Fruit fly (Drosophila melanogaster): ENCODE results near the gene loh.

DNA sequence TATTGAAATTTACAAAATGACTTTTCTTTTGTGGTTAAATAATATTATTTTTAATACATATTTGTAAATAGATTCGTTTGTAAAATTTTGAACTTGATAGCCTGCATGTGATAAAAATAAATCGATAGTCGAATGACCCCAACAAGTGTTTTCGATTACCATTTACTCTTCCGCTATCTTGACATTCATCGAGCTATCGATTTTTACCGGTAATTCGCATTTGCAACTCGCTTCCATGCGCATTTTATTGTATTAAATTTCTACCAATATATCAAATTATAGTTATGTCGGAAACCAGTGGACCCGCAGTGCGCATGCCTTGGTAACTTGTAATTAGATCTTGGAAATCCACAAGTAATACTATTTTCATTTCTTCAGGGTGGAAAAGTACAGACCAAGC is 23.4 kb upstream of the loh start, which contains the start of gene RfC3:
- no peak for TF ChIP-seq CG12219 (GFP tag; optimal IDR thresholded peaks at IDR 0.05)
- no peak for TF ChIP-seq ara (GFP tag; IDR thresholded peaks at IDR 0.05)
- no peak for TF ChIP-seq org-1 (GFP tag; optimal IDR thresholded peaks at IDR 0.05)
- no peak for TF ChIP-seq CG6854 (GFP tag; optimal IDR thresholded peaks at IDR 0.05)
- no peak for TF ChIP-seq gce (GFP tag; IDR thresholded peaks at IDR 0.05)
- TF ChIP-seq ems (GFP tag; optimal IDR thresholded peaks at IDR 0.05), result no peak
- TF ChIP-seq CG13775 (GFP tag; optimal IDR thresholded peaks at IDR 0.05), result no peak
- TF ChIP-seq CG11398 (GFP tag; optimal IDR thresholded peaks at IDR 0.05), result no peak
- TF ChIP-seq ato (GFP tag; IDR thresholded peaks at IDR 0.05; ENCODE audit: partially characterized antibody), result peak; percentile 94
